Fruit fly (Drosophila melanogaster): ENCODE results near the gene CG17612.

DNA sequence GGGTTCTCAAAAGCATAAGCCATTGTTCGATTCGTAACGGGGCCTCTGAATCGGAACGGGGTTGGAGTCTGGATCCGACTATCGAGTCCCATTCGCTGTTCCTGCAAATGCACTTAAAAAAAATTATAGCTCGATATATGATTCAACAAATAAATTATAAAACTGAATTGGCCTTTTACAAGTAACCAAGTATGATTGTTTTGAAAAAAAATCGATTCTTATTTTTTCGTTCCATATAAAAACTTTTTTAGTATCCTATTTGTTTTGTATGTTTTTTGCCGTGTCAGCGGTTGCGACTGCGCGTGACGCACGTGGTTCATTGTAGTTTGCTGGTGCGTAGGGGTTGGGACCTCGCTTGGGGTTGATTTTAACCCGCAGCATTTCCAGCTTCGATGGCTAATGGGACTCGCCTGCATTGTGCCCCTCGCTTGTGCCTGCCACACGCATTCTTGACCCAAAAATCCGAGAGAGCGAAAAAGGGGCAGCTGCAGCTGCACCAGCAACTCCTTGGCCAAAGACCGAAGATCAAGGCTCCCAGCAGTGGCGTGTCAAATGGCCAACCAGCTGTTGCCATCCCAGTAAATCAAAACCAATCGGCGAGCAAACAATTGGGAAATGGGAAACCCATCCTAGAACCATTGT lies 31.7 kb downstream of the CG17612 start:
- TF ChIP-seq h (optimal IDR thresholded peaks at IDR 0.05): no peak
- TF ChIP-seq insv (optimal IDR thresholded peaks at IDR 0.05): no peak
- TF ChIP-seq ttk (optimal IDR thresholded peaks at IDR 0.05): no peak
- TF ChIP-seq psq (optimal IDR thresholded peaks at IDR 0.05): no peak
- no peak for TF ChIP-seq Sin3A (optimal IDR thresholded peaks at IDR 0.05)
- TF ChIP-seq Myc (optimal IDR thresholded peaks at IDR 0.05): no peak

Data from Kc167 (cell line).